Worm (Caenorhabditis elegans): ENCODE data around the gene eif-2A.

- TF ChIP-seq zag-1 (tag; optimal IDR thresholded peaks at IDR 0.05) (no peak), lsy-12 (tag; optimal IDR thresholded peaks at IDR 0.05) (no peak), nhr-76 (tag; optimal IDR thresholded peaks at IDR 0.05) (no peak), ZK546.5 (tag; optimal IDR thresholded peaks at IDR 0.05) (no peak), hmg-11 (tag; optimal IDR thresholded peaks at IDR 0.05) (no peak), elt-3 (tag; optimal IDR thresholded peaks at IDR 0.05) (no peak), tbx-2 (tag; optimal IDR thresholded peaks at IDR 0.05) (no peak)
These were observed 47.0 kb upstream of the eif-2A start, which contains the start of gene ceh-58 for ce11 chrII:10369547-10370028.
